Fruit fly (Drosophila melanogaster) Kc167 (cell line): ENCODE results near the gene CG5418.

ENCODE experiments used
- Sin3A ChIP-seq: fragments of >200 bp; optimal IDR thresholded peaks from 2 replicates; lab custom pipeline; 2018; ENCODE audit warnings: missing external identifiers
- h ChIP-seq: fragments of >200 bp; optimal IDR thresholded peaks from 3 replicates; lab custom pipeline; 2018; ENCODE audit warnings: missing external identifiers
- insv ChIP-seq: fragments of >200 bp; optimal IDR thresholded peaks from 3 replicates; lab custom pipeline; 2018; ENCODE audit warnings: missing external identifiers
- psq ChIP-seq: fragments of >200 bp; optimal IDR thresholded peaks from 2 replicates; lab custom pipeline; 2017; ENCODE audit warnings: missing external identifiers

DNA sequence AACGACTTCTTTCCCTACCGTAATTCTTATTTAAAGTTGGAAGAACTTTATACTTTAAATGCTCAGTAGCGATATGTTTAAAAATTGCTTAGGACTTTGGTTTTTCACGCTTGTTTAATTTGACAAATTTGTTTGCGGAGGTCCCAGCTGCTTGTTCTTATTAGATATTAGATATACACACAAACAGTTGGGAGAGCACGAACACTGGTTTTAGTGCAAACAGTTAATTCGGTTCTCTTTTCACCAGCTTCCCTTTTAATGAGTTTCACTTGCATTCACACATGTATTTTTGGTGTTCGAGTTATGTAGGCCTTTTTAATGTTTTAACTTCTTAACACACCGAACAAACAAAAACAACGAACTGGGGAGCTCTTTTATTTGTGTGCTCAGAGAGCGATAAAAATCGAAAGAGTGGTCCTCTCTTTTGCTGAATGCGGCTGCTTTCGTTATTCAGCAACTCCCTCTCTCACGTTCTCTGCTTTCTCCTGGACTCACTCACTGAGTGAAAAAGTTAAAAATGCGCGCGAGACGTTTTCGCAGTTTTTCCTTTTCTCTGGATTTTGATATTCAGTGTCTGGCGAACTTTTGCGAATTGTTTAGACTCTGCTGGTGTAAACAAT is 29.8 kb upstream of the CG5418 start:
- TF ChIP-seq h, result no peak
- TF ChIP-seq psq, result no peak
- TF ChIP-seq insv (lab: Kevin White, UChicago), result no peak
- no peak for TF ChIP-seq Sin3A
